Fruit fly (Drosophila melanogaster): Measurements from ENCODE around the gene CG18789.

- TF ChIP-seq CG9139 (GFP tag; optimal IDR thresholded peaks at IDR 0.05) (no peak), Ets96B (tag; optimal IDR thresholded peaks at IDR 0.05) (no peak), Sox102F (GFP tag; optimal IDR thresholded peaks at IDR 0.05) (no peak), pdm3 (GFP tag; optimal IDR thresholded peaks at IDR 0.05) (no peak), Smox (GFP tag; optimal IDR thresholded peaks at IDR 0.05) (no peak), dsx (GFP tag; optimal IDR thresholded peaks at IDR 0.05; ENCODE audit: poor library complexity, severe bottlenecking) (no peak)
Measured at dm6 chr2L:11947641-11948040, 47.6 kb downstream of the CG18789 start, which contains the start of gene CG16964.

All from whole organism, prepupa.